ENCODE assay signal across 2 worm cellular contexts in genomic region chrV:5939503-5940072, ce11.
TF ChIP-seq lines count a peak whose summit lies in the region.

Gene syf-3 (plus strand): TSS chrV:5940022.

TF ChIP-seq in whole organism, L1 larva, 84 proteins besides CTCF, POLR2A, EP300 and RAD21 (continued from another document):
- peak; percentile 99 to 100 (median 100) for TF ChIP-seq dpl-1 (GFP tag; optimal IDR thresholded peaks at IDR 0.05; lab: Kevin White, UChicago)
- peak; percentile 68 for TF ChIP-seq irx-1 (tag; optimal IDR thresholded peaks at IDR 0.05; lab: Kevin White, UChicago)
- peak; percentile 76 for TF ChIP-seq nhr-71 (tag; optimal IDR thresholded peaks at IDR 0.05; lab: Kevin White, UChicago)
- peak; percentile 30 for TF ChIP-seq ceh-90 (tag; optimal IDR thresholded peaks at IDR 0.05; lab: Kevin White, UChicago)
- peak; percentile 35 for TF ChIP-seq jun-1 (tag; optimal IDR thresholded peaks at IDR 0.05; lab: Kevin White, UChicago)
- peak; percentile 68 for TF ChIP-seq skn-1 (tag; optimal IDR thresholded peaks at IDR 0.05; lab: Kevin White, UChicago)
- no peak for TF ChIP-seq nhr-76 (tag; optimal IDR thresholded peaks at IDR 0.05; lab: Kevin White, UChicago)
- TF ChIP-seq efl-1 (optimal IDR thresholded peaks at IDR 0.05; lab: Kevin White, UChicago) = peak; percentile 99 to 100
- peak; percentile 100 for TF ChIP-seq efl-1 (GFP tag; optimal IDR thresholded peaks at IDR 0.05 in 1 of 2; lab: Kevin White, UChicago)
- TF ChIP-seq lin-15B (tag; optimal IDR thresholded peaks at IDR 0.05; lab: Kevin White, UChicago) = no peak
- TF ChIP-seq hpl-2 (GFP tag; optimal IDR thresholded peaks at IDR 0.05; lab: Kevin White, UChicago) = no peak
- TF ChIP-seq C16A3.4 (tag; optimal IDR thresholded peaks at IDR 0.05; lab: Kevin White, UChicago) = peak; percentile 18
- peak; percentile 79 for TF ChIP-seq nhr-85 (tag; lab: Kevin White, UChicago)
- peak; percentile 73 for TF ChIP-seq snu-23 (GFP tag; optimal IDR thresholded peaks at IDR 0.05; lab: Kevin White, UChicago)
- peak; percentile 99 to 100 for TF ChIP-seq lin-35 (GFP tag; optimal IDR thresholded peaks at IDR 0.05; lab: Kevin White, UChicago)
- TF ChIP-seq C04F5.9 (tag; optimal IDR thresholded peaks at IDR 0.05; lab: Kevin White, UChicago) = peak; percentile 3
- peak; percentile 68 for TF ChIP-seq grh-1 (GFP tag; IDR thresholded peaks at IDR 0.05; lab: Robert Waterston, UW)
- TF ChIP-seq pqm-1 (tag; optimal IDR thresholded peaks at IDR 0.05; lab: Kevin White, UChicago) = no peak
- no peak for TF ChIP-seq unc-30 (tag; optimal IDR thresholded peaks at IDR 0.05; lab: Kevin White, UChicago)
- TF ChIP-seq nhr-90 (tag; optimal IDR thresholded peaks at IDR 0.05; lab: Kevin White, UChicago; ENCODE audit: poor library complexity) = peak; percentile 59
- TF ChIP-seq fkh-4 (tag; optimal IDR thresholded peaks at IDR 0.05; lab: Kevin White, UChicago; ENCODE audit: borderline replicate concordance) = peak; percentile 3
- TF ChIP-seq mab-9 (GFP tag; IDR thresholded peaks at IDR 0.05; lab: Robert Waterston, UW) = 0 out of 2 replicates have a peak, but pooled peaks have one; percentile 34
- peak; percentile 36 for TF ChIP-seq fos-1 (tag; optimal IDR thresholded peaks at IDR 0.05; lab: Kevin White, UChicago)
- TF ChIP-seq fkh-10 (GFP tag; optimal IDR thresholded peaks at IDR 0.05; lab: Kevin White, UChicago) = no peak
- peak; percentile 62 for TF ChIP-seq lin-39 (tag; optimal IDR thresholded peaks at IDR 0.05; lab: Kevin White, UChicago)
- TF ChIP-seq nhr-20 (tag; optimal IDR thresholded peaks at IDR 0.05; lab: Kevin White, UChicago) = peak; percentile 49
- TF ChIP-seq vab-15 (tag; optimal IDR thresholded peaks at IDR 0.05; lab: Kevin White, UChicago) = peak; percentile 25
- peak; percentile 77 for TF ChIP-seq xbp-1 (tag; optimal IDR thresholded peaks at IDR 0.05; lab: Kevin White, UChicago)
- peak; percentile 61 for TF ChIP-seq tbx-2 (tag; optimal IDR thresholded peaks at IDR 0.05; lab: Kevin White, UChicago)
- peak; percentile 57 to 73 (median 59) for TF ChIP-seq ceh-82 (tag; optimal IDR thresholded peaks at IDR 0.05; lab: Kevin White, UChicago)
- TF ChIP-seq nhr-237 (tag; optimal IDR thresholded peaks at IDR 0.05; lab: Kevin White, UChicago) = no peak
- peak; percentile 84 for TF ChIP-seq nhr-47 (tag; optimal IDR thresholded peaks at IDR 0.05; lab: Kevin White, UChicago)
- peak; percentile 68 for TF ChIP-seq unc-86 (tag; optimal IDR thresholded peaks at IDR 0.05; lab: Kevin White, UChicago)
- TF ChIP-seq ces-1 (GFP tag; optimal IDR thresholded peaks at IDR 0.05; lab: Kevin White, UChicago) = no peak
- TF ChIP-seq F16B12.6 (tag; optimal IDR thresholded peaks at IDR 0.05; lab: Kevin White, UChicago) = peak; percentile 30

TF ChIP-seq in whole organism, L2 larva, 48 proteins besides CTCF, POLR2A, EP300 and RAD21 (continued from another document):
- no peak for TF ChIP-seq egl-27 (tag; optimal IDR thresholded peaks at IDR 0.05; lab: Kevin White, UChicago)
- TF ChIP-seq crh-2 (tag; optimal IDR thresholded peaks at IDR 0.05; lab: Kevin White, UChicago) = peak; percentile 18
- peak; percentile 99 for TF ChIP-seq gmeb-1 (tag; optimal IDR thresholded peaks at IDR 0.05; lab: Kevin White, UChicago)
